Fruit fly (Drosophila melanogaster) whole organism, embryonic: Measurements from ENCODE around the gene CG14960.
A peak's percentile ranks its signal among the peaks of the same experiment; 100 is the strongest.

Source experiments
- C15 ChIP-seq: fragments of 200-800 bp; sonication (Bioruptor generic); IDR thresholded peaks from 3 replicates; pipeline ENCODE4 v1.3.6; 2022; ENCODE audit warnings: missing biosample characterization, missing genetic modification characterization
- CG10267 ChIP-seq: fragments of 200-800 bp; sonication (Bioruptor generic); optimal IDR thresholded peaks from 2 replicates; lab custom pipeline; 2018; ENCODE audit warnings: missing biosample characterization, mild to moderate bottlenecking, missing genetic modification characterization, moderate library complexity
- CG10366 ChIP-seq: fragments of 200-800 bp; sonication (Bioruptor generic); IDR thresholded peaks from 2 replicates; pipeline ENCODE4 v1.3.6; 2022; ENCODE audit warnings: missing biosample characterization, missing genetic modification characterization
- CG11695 ChIP-seq: fragments of 200-800 bp; sonication (Bioruptor generic); IDR thresholded peaks from 3 replicates; pipeline ENCODE4 v1.3.6; 2022; ENCODE audit warnings: missing biosample characterization, missing genetic modification characterization
- CG12391 ChIP-seq: fragments of 200-800 bp; sonication (Bioruptor generic); optimal IDR thresholded peaks from 3 replicates; lab custom pipeline; 2018; ENCODE audit warnings: missing biosample characterization, mild to moderate bottlenecking, missing genetic modification characterization, moderate library complexity
- CG13894 ChIP-seq: fragments of 200-800 bp; sonication (Bioruptor generic); optimal IDR thresholded peaks from 3 replicates; lab custom pipeline; 2018; ENCODE audit warnings: missing biosample characterization, mild to moderate bottlenecking, missing genetic modification characterization, moderate library complexity
- CG14710 ChIP-seq: fragments of 200-800 bp; sonication (Bioruptor generic); optimal IDR thresholded peaks from 3 replicates; lab custom pipeline; 2019; ENCODE audit warnings: missing biosample characterization, mild to moderate bottlenecking, missing genetic modification characterization, moderate library complexity
- CG15479 ChIP-seq: fragments of 200-800 bp; sonication (Bioruptor generic); optimal IDR thresholded peaks from 3 replicates; lab custom pipeline; 2019; ENCODE audit warnings: missing biosample characterization, mild to moderate bottlenecking, missing genetic modification characterization, moderate library complexity
- CG16779 ChIP-seq: fragments of 200-800 bp; sonication (Bioruptor generic); IDR thresholded peaks from 2 replicates; pipeline ENCODE4 v1.3.6; 2022; ENCODE audit warnings: missing biosample characterization, missing genetic modification characterization
- CG17385 ChIP-seq: fragments of 200-800 bp; sonication (Bioruptor generic); optimal IDR thresholded peaks from 3 replicates; lab custom pipeline; 2018; ENCODE audit warnings: missing biosample characterization, mild to moderate bottlenecking, missing genetic modification characterization
- CG1792 ChIP-seq: fragments of 200-800 bp; sonication (Bioruptor generic); optimal IDR thresholded peaks from 2 replicates; lab custom pipeline; 2016; ENCODE audit warnings: missing biosample characterization, missing genetic modification characterization
- CG1832 ChIP-seq: fragments of 200-800 bp; sonication (Bioruptor generic); optimal IDR thresholded peaks from 2 replicates; lab custom pipeline; 2017; ENCODE audit warnings: missing biosample characterization, mild to moderate bottlenecking, missing genetic modification characterization, inconsistent platforms
- CG30020 ChIP-seq: fragments of 200-800 bp; optimal IDR thresholded peaks from 2 replicates; lab custom pipeline; 2019; ENCODE audit warnings: missing biosample characterization, mild to moderate bottlenecking, missing genetic modification characterization, moderate library complexity
- CG31388 ChIP-seq: fragments of 200-800 bp; sonication (Bioruptor generic); optimal IDR thresholded peaks from 2 replicates; lab custom pipeline; 2016; ENCODE audit warnings: missing biosample characterization, missing genetic modification characterization
- CG4424 ChIP-seq: fragments of 200-800 bp; sonication (Bioruptor generic); optimal IDR thresholded peaks from 3 replicates; lab custom pipeline; 2016; ENCODE audit warnings: missing biosample characterization, missing genetic modification characterization
- CG6765 ChIP-seq: fragments of 200-800 bp; sonication (Bioruptor generic); optimal IDR thresholded peaks from 3 replicates; lab custom pipeline; 2017; ENCODE audit warnings: missing biosample characterization, mild to moderate bottlenecking, missing genetic modification characterization
- CG7556 ChIP-seq: fragments of 200-800 bp; sonication (Bioruptor generic); optimal IDR thresholded peaks from 2 replicates; lab custom pipeline; 2017; ENCODE audit warnings: missing biosample characterization, mild to moderate bottlenecking, missing genetic modification characterization
- CG9437 ChIP-seq: fragments of 200-800 bp; sonication (Bioruptor generic); optimal IDR thresholded peaks from 2 replicates; lab custom pipeline; 2018; ENCODE audit warnings: missing biosample characterization, mild to moderate bottlenecking, missing genetic modification characterization
- Dip2 ChIP-seq: fragments of 200-800 bp; sonication (Bioruptor generic); IDR thresholded peaks from 2 replicates; pipeline ENCODE4 v1.3.6; 2022; ENCODE audit warnings: missing biosample characterization, missing genetic modification characterization
- Ets97D ChIP-seq: fragments of 200-800 bp; sonication (Bioruptor generic); optimal IDR thresholded peaks from 3 replicates; lab custom pipeline; 2016; ENCODE audit warnings: missing biosample characterization, missing genetic modification characterization
- HLH3B ChIP-seq: fragments of 200-800 bp; sonication (Bioruptor generic); IDR thresholded peaks from 2 replicates; pipeline ENCODE4 v1.3.6; 2022; ENCODE audit warnings: missing biosample characterization, missing genetic modification characterization
- Lim3 ChIP-seq: fragments of 200-800 bp; sonication (Bioruptor generic); IDR thresholded peaks from 2 replicates; pipeline ENCODE4 v1.3.6; 2022; ENCODE audit warnings: missing biosample characterization, missing genetic modification characterization
- PHDP ChIP-seq: fragments of 200-800 bp; sonication (Bioruptor generic); optimal IDR thresholded peaks from 3 replicates; lab custom pipeline; 2018; ENCODE audit warnings: missing biosample characterization, mild to moderate bottlenecking, missing genetic modification characterization, moderate library complexity
- Six4 ChIP-seq: fragments of 200-800 bp; sonication (Bioruptor generic); optimal IDR thresholded peaks from 2 replicates; lab custom pipeline; 2016; ENCODE audit warnings: missing biosample characterization, missing genetic modification characterization
- Sox102F ChIP-seq: fragments of 200-800 bp; sonication (Bioruptor generic); optimal IDR thresholded peaks from 2 replicates; lab custom pipeline; 2018; ENCODE audit warnings: missing biosample characterization, mild to moderate bottlenecking, missing genetic modification characterization, moderate library complexity
- aop ChIP-seq: fragments of 200-800 bp; sonication (Bioruptor generic); IDR thresholded peaks from 2 replicates; pipeline ENCODE4 v1.3.6; 2022; ENCODE audit warnings: missing biosample characterization, missing genetic modification characterization
- ap ChIP-seq: fragments of 200-800 bp; sonication (Bioruptor generic); IDR thresholded peaks from 2 replicates; pipeline ENCODE4 v1.3.6; 2022; ENCODE audit warnings: missing biosample characterization, missing genetic modification characterization
- ash1 ChIP-seq: fragments of 200-800 bp; sonication (Bioruptor generic); optimal IDR thresholded peaks from 2 replicates; lab custom pipeline; 2018; ENCODE audit warnings: missing biosample characterization, mild to moderate bottlenecking, missing genetic modification characterization
- caup ChIP-seq: fragments of 200-800 bp; sonication (Bioruptor generic); optimal IDR thresholded peaks from 3 replicates; lab custom pipeline; 2017; ENCODE audit warnings: missing biosample characterization, mild to moderate bottlenecking, missing genetic modification characterization, moderate library complexity; ENCODE audit not compliant: severe bottlenecking
- chm ChIP-seq: fragments of 200-800 bp; sonication (Bioruptor generic); IDR thresholded peaks from 2 replicates; pipeline ENCODE4 v1.3.6; 2022; ENCODE audit warnings: missing biosample characterization, missing genetic modification characterization
- ci ChIP-seq: fragments of 200-800 bp; sonication (Bioruptor generic); IDR thresholded peaks from 3 replicates; pipeline ENCODE4 v1.3.6; 2022; ENCODE audit warnings: missing biosample characterization, missing genetic modification characterization
- crc ChIP-seq: fragments of 200-800 bp; sonication (Bioruptor generic); optimal IDR thresholded peaks from 2 replicates; lab custom pipeline; 2016; ENCODE audit warnings: missing biosample characterization, missing genetic modification characterization
- dati ChIP-seq: fragments of 200-800 bp; sonication (Bioruptor generic); IDR thresholded peaks from 2 replicates; pipeline ENCODE4 v1.3.6; 2022; ENCODE audit warnings: missing biosample characterization, missing genetic modification characterization
- eve ChIP-seq, 2 experiments: fragments of >200 bp; optimal IDR thresholded peaks; 2 replicates each; lab custom pipeline; 2017; ENCODE audit warnings: missing biosample characterization in 2 of 2, missing genetic modification characterization in 2 of 2
- ewg ChIP-seq: fragments of 200-800 bp; sonication (Bioruptor generic); optimal IDR thresholded peaks from 3 replicates; lab custom pipeline; 2017; ENCODE audit warnings: mild to moderate bottlenecking, missing biosample characterization, missing genetic modification reagents, missing genetic modification characterization
- eyg ChIP-seq: fragments of 200-800 bp; sonication (Bioruptor generic); optimal IDR thresholded peaks from 3 replicates; lab custom pipeline; 2016; ENCODE audit warnings: missing biosample characterization, missing genetic modification characterization
- fd3F ChIP-seq: fragments of 200-800 bp; sonication (Bioruptor generic); optimal IDR thresholded peaks from 2 replicates; lab custom pipeline; 2018; ENCODE audit warnings: missing biosample characterization, mild to moderate bottlenecking, missing genetic modification characterization, moderate library complexity
- fu2 ChIP-seq: fragments of 200-800 bp; sonication (Bioruptor generic); optimal IDR thresholded peaks from 2 replicates; lab custom pipeline; 2016; ENCODE audit warnings: missing biosample characterization, missing genetic modification characterization
- hkb ChIP-seq, 2 experiments: fragments of 200-800 bp in 1 of 2; fragments of >200 bp in 1 of 2; sonication (Bioruptor generic) in 1 of 2; IDR thresholded peaks in 1 of 2; optimal IDR thresholded peaks in 1 of 2; 2 replicates each; pipeline versions ENCODE4 v1.3.6 to Lab custom; 2017 to 2022; ENCODE audit warnings: missing biosample characterization in 1 of 2, missing genetic modification characterization in 1 of 2
- inv ChIP-seq: fragments of 200-800 bp; sonication (Bioruptor generic); IDR thresholded peaks from 2 replicates; pipeline ENCODE4 v1.3.6; 2022; ENCODE audit warnings: missing biosample characterization, missing genetic modification characterization; ENCODE audit not compliant: partially characterized antibody
- kay ChIP-seq: fragments of 200-800 bp; sonication (Bioruptor generic); optimal IDR thresholded peaks from 2 replicates; lab custom pipeline; 2016; ENCODE audit warnings: missing biosample characterization, missing genetic modification characterization
- lbe ChIP-seq: fragments of 200-800 bp; sonication (Bioruptor generic); optimal IDR thresholded peaks from 2 replicates; lab custom pipeline; 2016; ENCODE audit warnings: missing biosample characterization, mild to moderate bottlenecking, missing genetic modification characterization
- nom ChIP-seq: fragments of 200-800 bp; sonication (Bioruptor generic); optimal IDR thresholded peaks from 2 replicates; lab custom pipeline; 2017; ENCODE audit warnings: missing biosample characterization, missing genetic modification characterization, mild to moderate bottlenecking, moderate library complexity, missing genetic modification reagents
- p53 ChIP-seq: fragments of 200-800 bp; sonication (Bioruptor generic); optimal IDR thresholded peaks from 2 replicates; lab custom pipeline; 2016; ENCODE audit warnings: missing biosample characterization, missing genetic modification characterization
- row ChIP-seq: fragments of 200-800 bp; sonication (Bioruptor generic); IDR thresholded peaks from 3 replicates; pipeline ENCODE4 v1.3.6; 2022; ENCODE audit warnings: missing biosample characterization, missing genetic modification characterization
- sisA ChIP-seq: fragments of 200-800 bp; sonication (Bioruptor generic); IDR thresholded peaks from 2 replicates; pipeline ENCODE4 v1.3.6; 2022; ENCODE audit warnings: missing biosample characterization, missing genetic modification characterization
- sug ChIP-seq: fragments of 200-800 bp; optimal IDR thresholded peaks from 2 replicates; lab custom pipeline; 2019; ENCODE audit warnings: missing biosample characterization, mild to moderate bottlenecking, missing genetic modification characterization, moderate library complexity
- tio ChIP-seq: fragments of 200-800 bp; sonication (Bioruptor generic); optimal IDR thresholded peaks from 2 replicates; lab custom pipeline; 2017; ENCODE audit warnings: missing biosample characterization, missing genetic modification characterization, inconsistent platforms
- tup ChIP-seq: fragments of 200-800 bp; sonication (Bioruptor generic); optimal IDR thresholded peaks from 2 replicates; lab custom pipeline; 2016; ENCODE audit warnings: missing biosample characterization, mild to moderate bottlenecking, missing genetic modification characterization, moderate library complexity
- usp ChIP-seq: fragments of >200 bp; optimal IDR thresholded peaks from 2 replicates; lab custom pipeline; 2017; ENCODE audit warnings: missing biosample characterization, missing genetic modification characterization
- wek ChIP-seq: fragments of 200-800 bp; sonication (Bioruptor generic); optimal IDR thresholded peaks from 3 replicates; lab custom pipeline; 2018; ENCODE audit warnings: missing biosample characterization, mild to moderate bottlenecking, missing genetic modification characterization, moderate library complexity

CG14960 gene

dm6 chr3L:3300345-3300744, 29.5 kb downstream of the CG14960 start (continued):
- TF ChIP-seq ash1 = no peak
- peak; percentile 25 for TF ChIP-seq tio
- no peak for TF ChIP-seq CG6765 (GFP tag; lab: Kevin White, UChicago)
- TF ChIP-seq row (GFP tag; lab: Robert Waterston, UW) = peak; percentile 73
- TF ChIP-seq CG10267 = peak; percentile 46
- TF ChIP-seq C15 (GFP tag; lab: Robert Waterston, UW) = 0 out of 3 replicates have a peak, but pooled peaks have one; percentile 55
- TF ChIP-seq CG13894 (tag; lab: Kevin White, UChicago) = no peak
- peak; percentile 61 for TF ChIP-seq ap
- TF ChIP-seq wek (GFP tag; lab: Kevin White, UChicago) = peak; percentile 19
- no peak for TF ChIP-seq Ets97D (GFP tag; lab: Kevin White, UChicago)
- peak; percentile 81 for TF ChIP-seq ci (GFP tag; lab: Robert Waterston, UW)
- peak; percentile 75; the same call in 1 of the 2 replicates for TF ChIP-seq chm
- no peak for TF ChIP-seq nom (GFP tag; lab: Kevin White, UChicago)
- TF ChIP-seq dati (GFP tag; lab: Robert Waterston, UW) = peak; percentile 28; the same call in 1 of the 2 replicates
- no peak for TF ChIP-seq Lim3 (GFP tag; lab: Robert Waterston, UW)
- TF ChIP-seq p53 = no peak
- no peak for TF ChIP-seq CG1832 (GFP tag; lab: Kevin White, UChicago)
- TF ChIP-seq CG10366 (GFP tag; lab: Robert Waterston, UW) = peak; percentile 74
- TF ChIP-seq sisA (GFP tag; lab: Robert Waterston, UW) = peak; percentile 63
- TF ChIP-seq HLH3B (GFP tag; lab: Robert Waterston, UW) = peak; percentile 76
- TF ChIP-seq fd3F = peak; percentile 23
- TF ChIP-seq CG1792 = peak; percentile 6
- no peak for TF ChIP-seq sug
- no peak for TF ChIP-seq hkb (optimal IDR thresholded peaks at IDR 0.05; lab: Kevin White, UChicago)
- TF ChIP-seq hkb (GFP tag; IDR thresholded peaks at IDR 0.05; lab: Robert Waterston, UW) = peak; percentile 89
- TF ChIP-seq CG30020 (tag; lab: Kevin White, UChicago) = no peak
- TF ChIP-seq CG14710 (tag; lab: Kevin White, UChicago) = peak; percentile 60
- TF ChIP-seq usp (GFP tag; lab: Kevin White, UChicago) = no peak
- no peak for TF ChIP-seq tup
- peak; percentile 27 for TF ChIP-seq eyg (GFP tag; lab: Kevin White, UChicago)
- peak; percentile 28 for TF ChIP-seq caup (GFP tag; lab: Kevin White, UChicago)
- TF ChIP-seq CG16779 (GFP tag; lab: Robert Waterston, UW) = no peak
- TF ChIP-seq Six4 = peak; percentile 38
- peak; percentile 37 for TF ChIP-seq CG9437 (GFP tag; lab: Kevin White, UChicago)
- TF ChIP-seq CG4424 (GFP tag; lab: Kevin White, UChicago) = peak; percentile 66
- TF ChIP-seq CG15479 (GFP tag; lab: Kevin White, UChicago) = no peak
- peak; percentile 14 for TF ChIP-seq ewg (GFP tag; lab: Kevin White, UChicago)
- no peak for TF ChIP-seq lbe (GFP tag; lab: Kevin White, UChicago)
- no peak for TF ChIP-seq CG11695 (GFP tag; lab: Robert Waterston, UW)
- TF ChIP-seq CG31388 (GFP tag; lab: Kevin White, UChicago) = no peak
- peak; percentile 53 for TF ChIP-seq CG7556 (GFP tag; lab: Kevin White, UChicago)
- peak; percentile 67 for TF ChIP-seq Sox102F
- no peak for TF ChIP-seq inv (GFP tag; lab: Robert Waterston, UW)
- peak; percentile 54 for TF ChIP-seq CG17385 (GFP tag; lab: Kevin White, UChicago)
- TF ChIP-seq eve (GFP tag; optimal IDR thresholded peaks at IDR 0.05; lab: Kevin White, UChicago) = peak in 1 of 2 experiments; percentile 83
- no peak for TF ChIP-seq Dip2
- no peak for TF ChIP-seq PHDP
- TF ChIP-seq crc = peak; percentile 12
- peak; percentile 61 for TF ChIP-seq CG12391
- TF ChIP-seq aop (GFP tag; lab: Robert Waterston, UW) = no peak
- TF ChIP-seq kay (GFP tag; lab: Kevin White, UChicago) = peak; percentile 63
- no peak for TF ChIP-seq fu2 (GFP tag; lab: Kevin White, UChicago)
